Comparison of ENCODE assay signal across 2 fruit fly cellular contexts in the genomic region with DNA sequence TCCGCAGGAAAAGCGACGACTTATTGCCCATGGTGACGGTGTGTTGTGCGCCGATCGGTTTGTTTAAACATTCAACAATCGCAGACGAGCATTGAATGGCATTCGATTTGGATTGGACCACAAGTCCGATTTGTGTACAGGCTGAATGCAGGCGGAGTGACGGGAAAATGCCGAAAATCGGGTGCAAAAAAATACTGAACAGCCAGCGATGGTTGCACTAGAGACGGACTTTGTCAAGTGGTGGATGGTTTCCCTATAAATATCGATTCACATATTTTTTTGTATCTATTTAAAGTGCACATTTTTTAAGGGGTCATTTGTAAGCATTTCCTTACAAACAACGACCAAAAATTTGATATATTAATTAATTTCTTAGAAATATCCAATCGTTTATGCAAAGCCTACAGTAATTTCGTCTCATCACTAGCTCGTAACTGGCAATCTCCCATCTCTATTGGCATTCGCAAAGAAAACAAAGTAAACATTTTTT.
TF ChIP-seq lines count a peak whose summit lies in the region.

TSS of gene elm (minus strand) at position 170 of the 490 bp plus-strand sequence.
TSS of gene MED27 (plus strand) at position 448 of the 490 bp plus-strand sequence.

TF ChIP-seq in whole organism, embryonic, 481 proteins besides CTCF, POLR2A, EP300 and RAD21 (continued from another document and continues in another):
- TF ChIP-seq tup (GFP tag; optimal IDR thresholded peaks at IDR 0.05; lab: Kevin White, UChicago) (peak; percentile 73), so (GFP tag; IDR thresholded peaks at IDR 0.05; lab: Robert Waterston, UW) (peak; percentile 89; the same call in 2 of the 3 replicates), HLH3B (GFP tag; IDR thresholded peaks at IDR 0.05; lab: Robert Waterston, UW) (peak; percentile 91), CG10321 (GFP tag; IDR thresholded peaks at IDR 0.05; lab: Robert Waterston, UW) (peak; percentile 48; the same call in 1 of the 2 replicates), gcm2 (GFP tag; optimal IDR thresholded peaks at IDR 0.05; lab: Kevin White, UChicago) (peak; percentile 77), CG7271 (tag; optimal IDR thresholded peaks at IDR 0.05; lab: Kevin White, UChicago) (peak; percentile 83), Atf3 (GFP tag; optimal IDR thresholded peaks at IDR 0.05; lab: Kevin White, UChicago) (peak; percentile 87), CG1233 (GFP tag; optimal IDR thresholded peaks at IDR 0.05; lab: Kevin White, UChicago) (peak; percentile 87), Adf1 (GFP tag; IDR thresholded peaks at IDR 0.05; lab: Robert Waterston, UW) (peak; percentile 74), zf30C (GFP tag; optimal IDR thresholded peaks at IDR 0.05; lab: Kevin White, UChicago) (no peak), sim (GFP tag; IDR thresholded peaks at IDR 0.05; lab: Robert Waterston, UW) (peak; percentile 60; the same call in 1 of the 2 replicates), H15 (GFP tag; IDR thresholded peaks at IDR 0.05; lab: Robert Waterston, UW) (peak; percentile 93), nom (GFP tag; optimal IDR thresholded peaks at IDR 0.05; lab: Kevin White, UChicago) (peak; percentile 58), dati (GFP tag; IDR thresholded peaks at IDR 0.05; lab: Robert Waterston, UW) (no peak; the same call in 1 of the 2 replicates), Lim3 (GFP tag; IDR thresholded peaks at IDR 0.05; lab: Robert Waterston, UW) (peak; percentile 81), CG9797 (GFP tag; optimal IDR thresholded peaks at IDR 0.05; lab: Kevin White, UChicago) (peak; percentile 95), Xrp1 (GFP tag; IDR thresholded peaks at IDR 0.05; lab: Robert Waterston, UW) (peak; percentile 95), CG11093 (GFP tag; IDR thresholded peaks at IDR 0.05; lab: Robert Waterston, UW) (peak; percentile 91), Dek (tag; optimal IDR thresholded peaks at IDR 0.05; lab: Kevin White, UChicago) (peak; percentile 89), CG13775 (GFP tag; optimal IDR thresholded peaks at IDR 0.05; lab: Kevin White, UChicago) (peak; percentile 96), twi (tag; optimal IDR thresholded peaks at IDR 0.05; lab: Kevin White, UChicago) (peak; percentile 90), CG16779 (GFP tag; IDR thresholded peaks at IDR 0.05; lab: Robert Waterston, UW) (peak; percentile 25; the same call in 1 of the 2 replicates), CG15514 (GFP tag; optimal IDR thresholded peaks at IDR 0.05; lab: Kevin White, UChicago) (peak; percentile 89), CG4360 (GFP tag; IDR thresholded peaks at IDR 0.05; lab: Robert Waterston, UW) (0 out of 2 replicates have a peak, but pooled peaks have one; percentile 42), CG30403 (GFP tag; optimal IDR thresholded peaks at IDR 0.05; lab: Kevin White, UChicago) (peak; percentile 98), schlank (tag; optimal IDR thresholded peaks at IDR 0.05; lab: Kevin White, UChicago) (peak; percentile 53), CG7786 (GFP tag; optimal IDR thresholded peaks at IDR 0.05; lab: Kevin White, UChicago) (peak; percentile 91), CG6689 (GFP tag; IDR thresholded peaks at IDR 0.05; lab: Robert Waterston, UW) (peak; percentile 93), Trl (optimal IDR thresholded peaks at IDR 0.05; lab: Kevin White, UChicago) (no peak), Trl (GFP tag; optimal IDR thresholded peaks at IDR 0.05; lab: Kevin White, UChicago) (peak; percentile 93), Hand (GFP tag; optimal IDR thresholded peaks at IDR 0.05; lab: Kevin White, UChicago) (peak; percentile 8), Ravus (GFP tag; IDR thresholded peaks at IDR 0.05; lab: Robert Waterston, UW) (peak; percentile 71), Dp (GFP tag; optimal IDR thresholded peaks at IDR 0.05; lab: Kevin White, UChicago) (peak; percentile 25), NC2β (GFP tag; optimal IDR thresholded peaks at IDR 0.05; lab: Kevin White, UChicago) (peak; percentile 91), tio (GFP tag; optimal IDR thresholded peaks at IDR 0.05; lab: Kevin White, UChicago) (no peak), CG12391 (tag; optimal IDR thresholded peaks at IDR 0.05; lab: Kevin White, UChicago) (peak; percentile 95), CG12071 (GFP tag; optimal IDR thresholded peaks at IDR 0.05; lab: Kevin White, UChicago) (peak; percentile 15), crol (GFP tag; IDR thresholded peaks at IDR 0.05; lab: Robert Waterston, UW) (peak; percentile 59; the same call in 1 of the 2 replicates), psq (GFP tag; optimal IDR thresholded peaks at IDR 0.05; lab: Kevin White, UChicago) (peak; percentile 80), E2f2 (GFP tag; IDR thresholded peaks at IDR 0.05; lab: Robert Waterston, UW) (peak; percentile 69), NfI (GFP tag; optimal IDR thresholded peaks at IDR 0.05; lab: Kevin White, UChicago) (peak; percentile 90), inv (GFP tag; IDR thresholded peaks at IDR 0.05; lab: Robert Waterston, UW; ENCODE audit: partially characterized antibody) (peak; percentile 94), bigmax (GFP tag; optimal IDR thresholded peaks at IDR 0.05; lab: Kevin White, UChicago) (no peak), dimm (GFP tag; IDR thresholded peaks at IDR 0.05; lab: Robert Waterston, UW) (peak; percentile 82), az2 (GFP tag; optimal IDR thresholded peaks at IDR 0.05; lab: Kevin White, UChicago) (peak; percentile 96), H2.0 (GFP tag; IDR thresholded peaks at IDR 0.05; lab: Robert Waterston, UW) (peak; percentile 93), kay (GFP tag; optimal IDR thresholded peaks at IDR 0.05; lab: Kevin White, UChicago) (peak; percentile 86), scrt (GFP tag; optimal IDR thresholded peaks at IDR 0.05; lab: Kevin White, UChicago) (peak; percentile 72), CG10431 (GFP tag; optimal IDR thresholded peaks at IDR 0.05; lab: Kevin White, UChicago) (peak; percentile 55), nmo (GFP tag; optimal IDR thresholded peaks at IDR 0.05; lab: Kevin White, UChicago) (peak; percentile 97), CG17328 (GFP tag; IDR thresholded peaks at IDR 0.05; lab: Robert Waterston, UW) (peak; percentile 82), CG15696 (tag; optimal IDR thresholded peaks at IDR 0.05; lab: Kevin White, UChicago) (peak; percentile 97), CkIIα-i1 (GFP tag; IDR thresholded peaks at IDR 0.05; lab: Robert Waterston, UW) (no peak; the same call in 1 of the 2 replicates), CG31365 (tag; optimal IDR thresholded peaks at IDR 0.05; lab: Kevin White, UChicago) (no peak), kni (GFP tag; optimal IDR thresholded peaks at IDR 0.05; lab: Kevin White, UChicago) (peak; percentile 85), Sin3A (optimal IDR thresholded peaks at IDR 0.05; lab: Kevin White, UChicago) (peak; percentile 95), CG11247 (GFP tag; IDR thresholded peaks at IDR 0.05; lab: Robert Waterston, UW) (peak; percentile 91), CG2129 (GFP tag; IDR thresholded peaks at IDR 0.05; lab: Robert Waterston, UW; ENCODE audit: partially characterized antibody) (peak; percentile 97), Hr78 (GFP tag; optimal IDR thresholded peaks at IDR 0.05; lab: Kevin White, UChicago) (no peak), CG10274 (GFP tag; optimal IDR thresholded peaks at IDR 0.05; lab: Kevin White, UChicago) (peak; percentile 68), CG17612 (GFP tag; IDR thresholded peaks at IDR 0.05; lab: Robert Waterston, UW) (peak; percentile 68; the same call in 1 of the 2 replicates)

TF ChIP-seq in whole organism, prepupa, 60 proteins besides CTCF, POLR2A, EP300 and RAD21 (continued from another document):
- TF ChIP-seq dsx (GFP tag; optimal IDR thresholded peaks at IDR 0.05; lab: Kevin White, UChicago; ENCODE audit: poor library complexity, severe bottlenecking): peak; percentile 88
- TF ChIP-seq fd59A (GFP tag; optimal IDR thresholded peaks at IDR 0.05; lab: Kevin White, UChicago): peak; percentile 80
- peak; percentile 71 for TF ChIP-seq CG7368 (GFP tag; optimal IDR thresholded peaks at IDR 0.05; lab: Kevin White, UChicago)
- peak; percentile 66 to 79 for TF ChIP-seq salr (GFP tag; optimal IDR thresholded peaks at IDR 0.05; lab: Kevin White, UChicago)
- peak; percentile 46 for TF ChIP-seq CG6854 (GFP tag; optimal IDR thresholded peaks at IDR 0.05; lab: Kevin White, UChicago)
- no peak for TF ChIP-seq fd85E (GFP tag; optimal IDR thresholded peaks at IDR 0.05; lab: Kevin White, UChicago)
- TF ChIP-seq CG11294 (GFP tag; IDR thresholded peaks at IDR 0.05; lab: Robert Waterston, UW): peak; percentile 67; the same call in 1 of the 2 replicates
- TF ChIP-seq Hr4 (GFP tag; optimal IDR thresholded peaks at IDR 0.05; lab: Kevin White, UChicago): peak; percentile 94
- no peak for TF ChIP-seq CG6276 (GFP tag; optimal IDR thresholded peaks at IDR 0.05; lab: Kevin White, UChicago)
- TF ChIP-seq CG4318 (GFP tag; optimal IDR thresholded peaks at IDR 0.05; lab: Kevin White, UChicago): no peak
- peak; percentile 94 for TF ChIP-seq pdm3 (GFP tag; optimal IDR thresholded peaks at IDR 0.05; lab: Kevin White, UChicago)
